Worm (Caenorhabditis elegans) whole organism, young adult: ENCODE results near the gene ldb-1.

Source experiments
- B0019.2 ChIP-seq: fragments of 200-800 bp; sonication (Bioruptor generic); conservative IDR thresholded peaks from 2 replicates; pipeline ENCODE4 v1.3.6; 2022; ENCODE audit warnings: missing genetic modification reagents, missing genetic modification characterization, missing compliant biosample characterization
- B0336.3 ChIP-seq: fragments of 200-800 bp; sonication (Bioruptor generic); IDR thresholded peaks from 2 replicates; pipeline ENCODE4 v1.3.6; 2022; ENCODE audit warnings: missing genetic modification characterization, missing compliant biosample characterization
- C06A6.2 ChIP-seq: fragments of 200-800 bp; sonication (Bioruptor generic); conservative IDR thresholded peaks from 2 replicates; pipeline ENCODE4 v1.3.6; 2022; ENCODE audit warnings: missing genetic modification characterization, missing compliant biosample characterization
- D2030.7 ChIP-seq: fragments of 200-800 bp; sonication (Bioruptor generic); IDR thresholded peaks from 2 replicates; pipeline ENCODE4 v1.3.6; 2022; ENCODE audit warnings: missing genetic modification reagents, missing genetic modification characterization, missing compliant biosample characterization
- F10E7.11 ChIP-seq: sonication (generic microtip); optimal IDR thresholded peaks from 2 replicates; lab custom pipeline; 2017; ENCODE audit warnings: mild to moderate bottlenecking, missing genetic modification characterization, moderate library complexity, missing compliant biosample characterization
- F52B5.7 ChIP-seq: sonication (generic microtip); optimal IDR thresholded peaks from 2 replicates; lab custom pipeline; 2016; ENCODE audit warnings: mild to moderate bottlenecking, missing genetic modification characterization, missing compliant biosample characterization
- F57A8.1 ChIP-seq: fragments of 200-800 bp; sonication (Bioruptor generic); optimal IDR thresholded peaks from 2 replicates; lab custom pipeline; 2018; ENCODE audit warnings: mild to moderate bottlenecking, missing genetic modification characterization, moderate library complexity, missing compliant biosample characterization
- F57C9.4 ChIP-seq: sonication (generic microtip); optimal IDR thresholded peaks from 2 replicates; lab custom pipeline; 2017; ENCODE audit warnings: mild to moderate bottlenecking, missing genetic modification characterization, missing compliant biosample characterization
- K11D2.4 ChIP-seq: fragments of 200-800 bp; sonication (Bioruptor generic); IDR thresholded peaks from 2 replicates; pipeline ENCODE4 v1.3.6; 2022; ENCODE audit warnings: missing genetic modification reagents, missing genetic modification characterization, missing compliant biosample characterization
- T26A5.8 ChIP-seq: sonication (generic microtip); optimal IDR thresholded peaks from 2 replicates; lab custom pipeline; 2016; ENCODE audit warnings: missing genetic modification characterization, missing compliant biosample characterization
- aptf-2 ChIP-seq: fragments of 200-800 bp; sonication (Bioruptor generic); conservative IDR thresholded peaks from 2 replicates; pipeline ENCODE4 v1.3.6; 2022; ENCODE audit warnings: missing genetic modification reagents, missing genetic modification characterization, missing compliant biosample characterization
- attf-3 ChIP-seq: fragments of 200-800 bp; sonication (Bioruptor generic); conservative IDR thresholded peaks from 2 replicates; pipeline ENCODE4 v1.3.6; 2022; ENCODE audit warnings: missing genetic modification reagents, missing genetic modification characterization, missing compliant biosample characterization
- bed-2 ChIP-seq: fragments of 200-800 bp; sonication (Bioruptor generic); IDR thresholded peaks from 2 replicates; pipeline ENCODE4 v1.3.6; 2022; ENCODE audit warnings: missing genetic modification reagents, missing genetic modification characterization, missing compliant biosample characterization
- egrh-3 ChIP-seq: fragments of 200-800 bp; sonication (Bioruptor generic); IDR thresholded peaks from 2 replicates; pipeline ENCODE4 v1.3.6; 2022; ENCODE audit warnings: missing genetic modification reagents, missing genetic modification characterization, missing compliant biosample characterization
- ekl-4 ChIP-seq: fragments of 200-800 bp; sonication (Bioruptor generic); IDR thresholded peaks from 2 replicates; pipeline ENCODE4 v1.3.6; 2022; ENCODE audit warnings: missing genetic modification reagents, missing genetic modification characterization, missing compliant biosample characterization
- ets-4 ChIP-seq: fragments of 200-800 bp; sonication (Bioruptor generic); optimal IDR thresholded peaks from 2 replicates; lab custom pipeline; 2018; ENCODE audit warnings: mild to moderate bottlenecking, missing genetic modification characterization, missing compliant biosample characterization
- hmg-1.2 ChIP-seq: fragments of 200-800 bp; sonication (Bioruptor generic); IDR thresholded peaks from 2 replicates; pipeline ENCODE4 v1.3.6; 2022; ENCODE audit warnings: missing genetic modification reagents, missing genetic modification characterization, missing compliant biosample characterization
- lin-35 ChIP-seq, 3 experiments: fragments of 150-350 bp in 2 of 3; sonication (generic microtip) in 1 of 3; optimal IDR thresholded peaks; 2 replicates each; lab custom pipeline; 2014 to 2018; ENCODE audit warnings: missing biosample characterization in 3 of 3, missing genetic modification characterization in 3 of 3, missing genetic modification reagents in 3 of 3
- mel-28 ChIP-seq: sonication (generic microtip); optimal IDR thresholded peaks from 2 replicates; lab custom pipeline; 2016; ENCODE audit warnings: borderline replicate concordance, mild to moderate bottlenecking, missing genetic modification characterization, missing compliant biosample characterization
- nfya-1 ChIP-seq: sonication (generic microtip); optimal IDR thresholded peaks from 2 replicates; lab custom pipeline; 2017; ENCODE audit warnings: antibody characterized with exemption, missing compliant biosample characterization, missing genetic modification characterization, borderline replicate concordance; ENCODE audit not compliant: insufficient read depth
- nhr-80 ChIP-seq: sonication (generic microtip); optimal IDR thresholded peaks from 2 replicates; lab custom pipeline; 2016; ENCODE audit warnings: missing genetic modification characterization, missing compliant biosample characterization
- nhr-90 ChIP-seq: sonication (generic microtip); optimal IDR thresholded peaks from 2 replicates; lab custom pipeline; 2016; ENCODE audit warnings: missing genotype, mild to moderate bottlenecking, missing genetic modification characterization, missing compliant biosample characterization
- pbrm-1 ChIP-seq: fragments of 200-800 bp; sonication (Bioruptor generic); IDR thresholded peaks from 2 replicates; pipeline ENCODE4 v1.3.6; 2022; ENCODE audit warnings: missing genetic modification reagents, missing genetic modification characterization, missing compliant biosample characterization
- pha-4 ChIP-seq: fragments of 150-350 bp; sonication (generic microtip); optimal IDR thresholded peaks from 2 replicates; lab custom pipeline; 2014; ENCODE audit warnings: missing biosample characterization, missing genetic modification reagents, missing genetic modification characterization
- snpc-1.1 ChIP-seq: sonication (generic microtip); optimal IDR thresholded peaks from 2 replicates; lab custom pipeline; 2017; ENCODE audit warnings: missing genetic modification characterization, mild to moderate bottlenecking, missing compliant biosample characterization, antibody characterized with exemption, moderate library complexity, missing genotype, missing genetic modification reagents; ENCODE audit not compliant: insufficient read depth
- snpc-4 ChIP-seq, 5 experiments: fragments of 150-350 bp in 1 of 5; sonication (generic microtip) in 4 of 5; optimal IDR thresholded peaks; 2 replicates each; lab custom pipeline; 2014 to 2018; ENCODE audit warnings: missing genetic modification characterization in 5 of 5, missing biosample characterization in 3 of 5, antibody characterized with exemption in 2 of 5, mild to moderate bottlenecking in 2 of 5, missing compliant biosample characterization in 2 of 5, missing genotype in 2 of 5, moderate library complexity in 2 of 5, missing genetic modification reagents in 1 of 5
- unc-62 ChIP-seq: fragments of 150-350 bp; optimal IDR thresholded peaks from 2 replicates; lab custom pipeline; 2014; ENCODE audit warnings: missing biosample characterization, missing genetic modification reagents, missing genetic modification characterization
- zfh-2 ChIP-seq: fragments of 200-800 bp; sonication (Bioruptor generic); conservative IDR thresholded peaks from 2 replicates; pipeline ENCODE4 v1.3.6; 2022; ENCODE audit warnings: missing genetic modification reagents, missing genetic modification characterization, missing compliant biosample characterization
- zim-3 ChIP-seq: sonication (generic microtip); optimal IDR thresholded peaks from 2 replicates; lab custom pipeline; 2017; ENCODE audit warnings: mild to moderate bottlenecking, missing genetic modification characterization, moderate library complexity, missing compliant biosample characterization
- ztf-18 ChIP-seq: sonication (generic microtip); optimal IDR thresholded peaks from 2 replicates; lab custom pipeline; 2016; ENCODE audit warnings: missing genotype, mild to moderate bottlenecking, missing genetic modification characterization, missing compliant biosample characterization
- ztf-6 ChIP-seq: fragments of 200-800 bp; sonication (Bioruptor generic); IDR thresholded peaks from 2 replicates; pipeline ENCODE4 v1.3.6; 2022; ENCODE audit warnings: missing genetic modification reagents, missing genetic modification characterization, missing compliant biosample characterization

The ldb-1 gene

ce11 chrX:11007393-11007792 is 21.3 kb upstream of the ldb-1 start:
- TF ChIP-seq C06A6.2 (GFP tag; lab: Robert Waterston, UW) (no peak), nhr-80 (peak; percentile 42), snpc-4 (GFP tag; optimal IDR thresholded peaks at IDR 0.05; lab: Kevin White, UChicago) (no peak), snpc-4 (tag; optimal IDR thresholded peaks at IDR 0.05; lab: Kevin White, UChicago) (no peak), egrh-3 (GFP tag; lab: Robert Waterston, UW) (no peak)

ce11 chrX:11008052-11008451 is 20.7 kb upstream of the ldb-1 start, which contains the start of gene del-5:
del-5 (minus strand) TSS chrX:11008181.
- peak; percentile 58 for TF ChIP-seq nhr-80
- no peak for TF ChIP-seq F57A8.1 (GFP tag; lab: Kevin White, UChicago)
- no peak for TF ChIP-seq D2030.7 (GFP tag; lab: Robert Waterston, UW)
- peak; percentile 14 for TF ChIP-seq unc-62 (GFP tag; lab: Kevin White, UChicago)
- no peak for TF ChIP-seq lin-35 (GFP tag; optimal IDR thresholded peaks at IDR 0.05; lab: Kevin White, UChicago)
- no peak for TF ChIP-seq hmg-1.2
- no peak for TF ChIP-seq ekl-4 (GFP tag; lab: Robert Waterston, UW)
- peak; percentile 73 for TF ChIP-seq ets-4 (GFP tag; lab: Kevin White, UChicago)
- no peak for TF ChIP-seq T26A5.8 (tag; lab: Kevin White, UChicago)
- no peak for TF ChIP-seq F57C9.4

ce11 chrX:11008954-11009353 is 19.8 kb upstream of the ldb-1 start, which contains the start of gene ttr-31:
ttr-31 (minus strand) TSS chrX:11009054.
- TF ChIP-seq mel-28 (tag; lab: Kevin White, UChicago) (no peak), aptf-2 (no peak), ets-4 (GFP tag; lab: Kevin White, UChicago) (no peak), unc-62 (GFP tag; lab: Kevin White, UChicago) (no peak), T26A5.8 (tag; lab: Kevin White, UChicago) (no peak), F57A8.1 (GFP tag; lab: Kevin White, UChicago) (no peak), attf-3 (GFP tag; lab: Robert Waterston, UW) (no peak), bed-2 (GFP tag; lab: Robert Waterston, UW) (no peak), pbrm-1 (no peak), B0019.2 (GFP tag; lab: Robert Waterston, UW) (no peak), zfh-2 (GFP tag; lab: Robert Waterston, UW) (no peak), snpc-1.1 (tag; lab: Kevin White, UChicago) (no peak), pha-4 (tag; lab: Kevin White, UChicago) (no peak), nhr-90 (tag; lab: Kevin White, UChicago) (no peak), F52B5.7 (tag; lab: Kevin White, UChicago) (no peak), ztf-18 (tag; lab: Kevin White, UChicago) (no peak), ztf-6 (GFP tag; lab: Robert Waterston, UW) (no peak), B0336.3 (GFP tag; lab: Robert Waterston, UW) (no peak), K11D2.4 (no peak)

ce11 chrX:11010565-11010964 is 18.2 kb upstream of the ldb-1 start, which contains the start of gene F58A3.4:
F58A3.4 (minus strand) TSS chrX:11010665.
- TF ChIP-seq lin-35 (GFP tag; optimal IDR thresholded peaks at IDR 0.05; lab: Kevin White, UChicago) (no peak), pbrm-1 (no peak), F52B5.7 (tag; lab: Kevin White, UChicago) (no peak), zim-3 (tag; lab: Kevin White, UChicago) (no peak), D2030.7 (GFP tag; lab: Robert Waterston, UW) (no peak), C06A6.2 (GFP tag; lab: Robert Waterston, UW) (no peak), F10E7.11 (tag; lab: Kevin White, UChicago) (no peak), nfya-1 (tag; lab: Kevin White, UChicago) (no peak)
